Worm (Caenorhabditis elegans) whole organism, midembryonic: ENCODE measurements around the gene clec-171.

ENCODE experiments used
- T22C8.4 ChIP-seq: fragments of 200-800 bp; sonication (Bioruptor generic); IDR thresholded peaks from 2 replicates; pipeline ENCODE4 v1.3.6; 2022; ENCODE audit warnings: missing genetic modification characterization, missing compliant biosample characterization
- cog-1 ChIP-seq: sonication (generic microtip); optimal IDR thresholded peaks from 2 replicates; lab custom pipeline; 2016; ENCODE audit warnings: missing genetic modification characterization, missing compliant biosample characterization
- flt-1 ChIP-seq: fragments of 200-800 bp; sonication (Bioruptor generic); IDR thresholded peaks from 2 replicates; pipeline ENCODE4 v1.3.6; 2022; ENCODE audit warnings: missing genetic modification characterization, missing compliant biosample characterization
- klf-2 ChIP-seq: fragments of 200-800 bp; sonication (Bioruptor generic); conservative IDR thresholded peaks from 2 replicates; pipeline ENCODE4 v1.3.6; 2022; ENCODE audit warnings: missing genetic modification reagents, missing genetic modification characterization, missing compliant biosample characterization
- med-1 ChIP-seq: sonication (generic microtip); optimal IDR thresholded peaks from 2 replicates; lab custom pipeline; 2017; ENCODE audit warnings: missing genetic modification characterization, mild to moderate bottlenecking, missing compliant biosample characterization, antibody characterized with exemption, missing genetic modification reagents; ENCODE audit not compliant: insufficient read depth
- ref-1 ChIP-seq: fragments of 200-800 bp; sonication (Bioruptor generic); conservative IDR thresholded peaks from 2 replicates; pipeline ENCODE4 v1.3.6; 2022; ENCODE audit warnings: missing genetic modification reagents, missing genetic modification characterization, missing compliant biosample characterization
- tab-1 ChIP-seq: fragments of 200-800 bp; sonication (Bioruptor generic); IDR thresholded peaks from 2 replicates; pipeline ENCODE4 v1.3.6; 2022; ENCODE audit warnings: missing genetic modification characterization, missing compliant biosample characterization
- ztf-23 ChIP-seq: fragments of 200-800 bp; sonication (Bioruptor generic); IDR thresholded peaks from 2 replicates; pipeline ENCODE4 v1.3.6; 2022; ENCODE audit warnings: missing genetic modification reagents, missing genetic modification characterization, missing compliant biosample characterization
- ztf-29 ChIP-seq: fragments of 200-800 bp; sonication (Bioruptor generic); IDR thresholded peaks from 2 replicates; pipeline ENCODE4 v1.3.6; 2022; ENCODE audit warnings: missing genetic modification reagents, missing genetic modification characterization, missing compliant biosample characterization

clec-171 gene

ce11 chrIV:1389599-1389998 lies 37.6 kb downstream of the clec-171 start:
- TF ChIP-seq ref-1 (GFP tag; lab: Robert Waterston, UW) (no peak), cog-1 (tag; lab: Kevin White, UChicago) (no peak), med-1 (GFP tag; lab: Kevin White, UChicago) (no peak), klf-2 (GFP tag; lab: Robert Waterston, UW) (no peak), tab-1 (GFP tag; lab: Robert Waterston, UW) (no peak), flt-1 (GFP tag; lab: Robert Waterston, UW) (no peak), T22C8.4 (no peak)

- TF ChIP-seq tab-1 (GFP tag; lab: Robert Waterston, UW) (no peak), ztf-23 (GFP tag; lab: Robert Waterston, UW) (no peak), ztf-29 (no peak), med-1 (GFP tag; lab: Kevin White, UChicago) (no peak), klf-2 (GFP tag; lab: Robert Waterston, UW) (no peak), ref-1 (GFP tag; lab: Robert Waterston, UW) (no peak), T22C8.4 (no peak), flt-1 (GFP tag; lab: Robert Waterston, UW) (no peak), cog-1 (tag; lab: Kevin White, UChicago) (no peak)
These were observed 38.2 kb downstream of the clec-171 start for ce11 chrIV:1389021-1389420.

- TF ChIP-seq flt-1 (GFP tag; lab: Robert Waterston, UW) = peak; percentile 91
- TF ChIP-seq T22C8.4 = peak; percentile 88
- TF ChIP-seq ref-1 (GFP tag; lab: Robert Waterston, UW) = peak; percentile 90
- no peak for TF ChIP-seq cog-1 (tag; lab: Kevin White, UChicago)
- TF ChIP-seq ztf-23 (GFP tag; lab: Robert Waterston, UW) = peak; percentile 87
- peak; percentile 88 for TF ChIP-seq tab-1 (GFP tag; lab: Robert Waterston, UW)
- peak; percentile 78 for TF ChIP-seq ztf-29
- TF ChIP-seq med-1 (GFP tag; lab: Kevin White, UChicago) = peak; percentile 39
- TF ChIP-seq klf-2 (GFP tag; lab: Robert Waterston, UW) = peak; percentile 65; the same call in 1 of the 2 replicates
These were observed 39.1 kb downstream of the clec-171 start for ce11 chrIV:1388079-1388478.

- TF ChIP-seq flt-1 (GFP tag; lab: Robert Waterston, UW) (0 out of 2 replicates have a peak, but pooled peaks have one; percentile 23), tab-1 (GFP tag; lab: Robert Waterston, UW) (no peak)
These were observed 41.3 kb downstream of the clec-171 start, which contains the start of gene nhr-41 for ce11 chrIV:1385915-1386314. nhr-41 (plus strand) TSS chrIV:1386215.

- no peak for TF ChIP-seq T22C8.4
- no peak for TF ChIP-seq tab-1 (GFP tag; lab: Robert Waterston, UW)
- TF ChIP-seq klf-2 (GFP tag; lab: Robert Waterston, UW) = no peak
- 0 out of 2 replicates have a peak, but pooled peaks have one; percentile 26 for TF ChIP-seq ztf-23 (GFP tag; lab: Robert Waterston, UW)
These were observed 41.7 kb downstream of the clec-171 start for ce11 chrIV:1385500-1385899.

- TF ChIP-seq cog-1 (tag; lab: Kevin White, UChicago) = no peak
- TF ChIP-seq ref-1 (GFP tag; lab: Robert Waterston, UW) = no peak
These were observed 45.4 kb downstream of the clec-171 start for ce11 chrIV:1381596-1382274.

- TF ChIP-seq tab-1 (GFP tag; lab: Robert Waterston, UW) (no peak), ztf-23 (GFP tag; lab: Robert Waterston, UW) (no peak), klf-2 (GFP tag; lab: Robert Waterston, UW) (no peak), med-1 (GFP tag; lab: Kevin White, UChicago) (no peak), flt-1 (GFP tag; lab: Robert Waterston, UW) (no peak), T22C8.4 (no peak), cog-1 (tag; lab: Kevin White, UChicago) (no peak), ref-1 (GFP tag; lab: Robert Waterston, UW) (no peak), ztf-29 (no peak)
These were observed 46.8 kb downstream of the clec-171 start for ce11 chrIV:1380350-1380749.

- TF ChIP-seq ztf-23 (GFP tag; lab: Robert Waterston, UW) (no peak), med-1 (GFP tag; lab: Kevin White, UChicago) (no peak), ztf-29 (no peak), T22C8.4 (no peak), flt-1 (GFP tag; lab: Robert Waterston, UW) (no peak), tab-1 (GFP tag; lab: Robert Waterston, UW) (no peak), klf-2 (GFP tag; lab: Robert Waterston, UW) (no peak), ref-1 (GFP tag; lab: Robert Waterston, UW) (no peak)
These were observed 48.2 kb downstream of the clec-171 start for ce11 chrIV:1378954-1379353.

ce11 chrIV:1377699-1378098 lies 49.5 kb downstream of the clec-171 start:
- TF ChIP-seq cog-1 (tag; lab: Kevin White, UChicago) = no peak
- TF ChIP-seq tab-1 (GFP tag; lab: Robert Waterston, UW) = peak; percentile 48; the same call in 1 of the 2 replicates
- TF ChIP-seq T22C8.4 = 0 out of 2 replicates have a peak, but pooled peaks have one; percentile 10
- TF ChIP-seq ztf-23 (GFP tag; lab: Robert Waterston, UW) = no peak
- no peak for TF ChIP-seq med-1 (GFP tag; lab: Kevin White, UChicago)
- TF ChIP-seq flt-1 (GFP tag; lab: Robert Waterston, UW) = peak; percentile 37; the same call in 1 of the 2 replicates
- TF ChIP-seq klf-2 (GFP tag; lab: Robert Waterston, UW) = no peak
- no peak for TF ChIP-seq ref-1 (GFP tag; lab: Robert Waterston, UW)
- no peak for TF ChIP-seq ztf-29

- TF ChIP-seq ref-1 (GFP tag; lab: Robert Waterston, UW) = no peak
- no peak for TF ChIP-seq ztf-29
- TF ChIP-seq tab-1 (GFP tag; lab: Robert Waterston, UW) = no peak
- no peak for TF ChIP-seq flt-1 (GFP tag; lab: Robert Waterston, UW)
- TF ChIP-seq med-1 (GFP tag; lab: Kevin White, UChicago) = no peak
- no peak for TF ChIP-seq cog-1 (tag; lab: Kevin White, UChicago)
- TF ChIP-seq ztf-23 (GFP tag; lab: Robert Waterston, UW) = no peak
- TF ChIP-seq T22C8.4 = no peak
- no peak for TF ChIP-seq klf-2 (GFP tag; lab: Robert Waterston, UW)
These were observed 51.9 kb downstream of the clec-171 start for ce11 chrIV:1375289-1375688.
